Worm (Caenorhabditis elegans): ENCODE data around the gene Y71H2AM.20.

- TF ChIP-seq nhr-28 (tag; optimal IDR thresholded peaks at IDR 0.05): no peak
- no peak for TF ChIP-seq tbx-2 (tag; optimal IDR thresholded peaks at IDR 0.05)
- TF ChIP-seq nhr-43 (tag; optimal IDR thresholded peaks at IDR 0.05; ENCODE audit: poor library complexity, severe bottlenecking): no peak
- TF ChIP-seq unc-62 (GFP tag; optimal IDR thresholded peaks at IDR 0.05): no peak
- TF ChIP-seq nhr-77 (tag; optimal IDR thresholded peaks at IDR 0.05): no peak
- TF ChIP-seq nhr-11 (tag; optimal IDR thresholded peaks at IDR 0.05): no peak
- no peak for TF ChIP-seq nhr-76 (tag; optimal IDR thresholded peaks at IDR 0.05)
- no peak for TF ChIP-seq fos-1 (tag; optimal IDR thresholded peaks at IDR 0.05)
- no peak for TF ChIP-seq pqm-1 (tag; optimal IDR thresholded peaks at IDR 0.05)
Observed at ce11 chrIII:2834998-2835397, 49.2 kb upstream of the Y71H2AM.20 start.
